Fruit fly (Drosophila melanogaster): ENCODE measurements around the gene GstZ1.

The GstZ1 gene

DNA sequence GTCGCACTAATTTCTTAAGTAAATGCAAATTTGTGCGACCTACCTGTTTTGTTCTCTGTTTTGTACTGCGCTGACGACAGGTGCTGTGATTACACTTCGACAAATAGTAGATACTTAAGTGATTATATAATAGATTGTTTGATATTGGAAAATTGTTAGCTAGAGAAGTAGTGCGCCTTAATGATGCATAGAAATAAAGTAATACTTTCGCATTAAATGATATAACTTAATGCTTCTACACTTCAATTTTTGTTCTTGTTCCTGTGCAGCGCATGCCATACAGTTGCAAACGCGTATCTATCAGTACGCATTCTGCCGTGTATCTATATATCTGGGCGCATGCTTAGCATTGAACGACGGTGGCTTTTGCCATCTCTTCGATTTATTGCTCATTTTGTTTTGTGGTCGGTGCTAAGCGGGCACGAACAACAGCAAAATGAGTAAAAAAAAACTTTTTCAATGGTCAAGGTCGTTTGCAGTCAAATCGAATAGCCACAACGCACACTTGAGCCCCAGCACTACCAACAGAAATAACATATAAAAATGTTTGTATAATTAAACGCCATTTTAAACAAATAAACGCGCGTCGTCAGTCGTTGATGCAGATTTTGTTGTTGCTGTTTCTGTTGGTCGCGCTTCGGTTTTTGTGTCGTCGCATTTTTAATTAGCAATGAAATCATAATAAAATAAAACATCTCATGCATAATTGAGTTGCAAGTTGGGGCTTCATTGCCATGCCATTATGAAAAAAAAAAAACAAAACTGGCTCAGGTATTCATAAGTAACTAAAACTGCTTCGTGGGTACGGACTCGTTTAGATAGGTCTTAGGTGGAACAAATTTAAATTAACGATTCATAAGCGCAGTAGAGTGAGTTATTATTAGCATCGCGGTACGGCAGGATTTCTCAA is 25.7 kb downstream of the GstZ1 start:
- TF ChIP-seq noc (tag; optimal IDR thresholded peaks at IDR 0.05) = peak; percentile 78

DNA sequence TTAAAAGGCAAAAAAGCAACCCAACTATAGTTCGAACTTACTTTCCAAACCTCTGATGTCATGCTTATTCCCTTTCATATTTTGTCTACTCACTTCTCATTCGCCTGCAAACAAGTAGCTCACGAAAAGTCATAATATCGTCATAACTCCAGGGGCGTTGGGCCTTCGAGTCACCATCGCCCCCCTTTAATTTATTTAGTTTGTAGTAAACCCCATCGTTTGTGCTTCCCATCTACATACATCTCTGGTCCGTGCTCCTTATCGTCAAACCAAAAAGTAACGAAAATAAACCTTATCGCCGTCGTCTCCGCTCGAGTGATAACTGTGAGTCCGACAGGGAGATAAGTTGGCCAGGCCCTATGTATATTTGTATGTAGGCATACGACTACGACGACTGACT is 27.4 kb downstream of the GstZ1 start:
- TF ChIP-seq noc (tag; optimal IDR thresholded peaks at IDR 0.05) = peak; percentile 90

DNA sequence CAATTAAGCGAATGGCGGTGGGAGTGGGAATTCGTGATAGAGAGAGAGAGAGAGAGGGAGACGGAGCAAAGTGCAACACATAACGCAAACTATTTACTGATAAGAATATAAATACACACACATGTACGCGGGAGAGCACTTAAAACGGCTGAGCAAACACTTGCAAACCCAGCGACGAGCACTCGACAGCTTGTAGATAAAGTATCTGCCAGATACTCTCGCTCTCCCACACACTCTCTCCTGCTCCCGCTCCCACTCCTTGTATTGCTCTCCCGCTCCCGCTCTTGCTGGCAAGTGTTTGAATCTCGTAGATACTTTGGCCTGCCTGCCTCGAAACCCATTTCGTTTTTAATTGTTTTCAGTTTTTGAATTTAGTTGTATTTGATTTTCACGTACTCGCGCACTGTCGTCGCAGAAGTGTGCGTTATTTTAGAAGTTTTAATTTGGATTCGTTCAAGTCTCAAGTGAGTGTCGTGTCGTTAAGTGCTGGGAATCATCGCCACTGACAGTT is 28.1 kb downstream of the GstZ1 start:
- TF ChIP-seq noc (tag; optimal IDR thresholded peaks at IDR 0.05) = no peak

DNA sequence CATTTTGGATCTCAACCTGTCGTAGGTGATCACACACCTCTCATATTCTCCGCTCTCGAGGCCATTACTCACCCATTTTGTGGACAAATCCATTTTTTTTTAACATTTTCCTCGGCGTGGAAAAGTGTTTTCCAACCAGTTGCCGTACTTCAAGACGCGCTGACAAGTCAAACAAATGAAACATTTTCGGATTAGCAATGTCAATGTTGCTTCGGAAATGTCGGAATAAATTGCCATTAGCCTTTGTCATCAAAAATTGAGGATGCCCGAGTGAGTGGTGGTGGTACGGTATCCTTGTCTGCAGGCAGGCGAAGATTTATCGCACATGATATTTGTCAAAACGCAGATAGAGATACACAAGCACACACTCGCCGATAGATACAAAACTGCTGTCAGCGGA is 29.0 kb downstream of the GstZ1 start:
- no peak for TF ChIP-seq noc (tag; optimal IDR thresholded peaks at IDR 0.05)

DNA sequence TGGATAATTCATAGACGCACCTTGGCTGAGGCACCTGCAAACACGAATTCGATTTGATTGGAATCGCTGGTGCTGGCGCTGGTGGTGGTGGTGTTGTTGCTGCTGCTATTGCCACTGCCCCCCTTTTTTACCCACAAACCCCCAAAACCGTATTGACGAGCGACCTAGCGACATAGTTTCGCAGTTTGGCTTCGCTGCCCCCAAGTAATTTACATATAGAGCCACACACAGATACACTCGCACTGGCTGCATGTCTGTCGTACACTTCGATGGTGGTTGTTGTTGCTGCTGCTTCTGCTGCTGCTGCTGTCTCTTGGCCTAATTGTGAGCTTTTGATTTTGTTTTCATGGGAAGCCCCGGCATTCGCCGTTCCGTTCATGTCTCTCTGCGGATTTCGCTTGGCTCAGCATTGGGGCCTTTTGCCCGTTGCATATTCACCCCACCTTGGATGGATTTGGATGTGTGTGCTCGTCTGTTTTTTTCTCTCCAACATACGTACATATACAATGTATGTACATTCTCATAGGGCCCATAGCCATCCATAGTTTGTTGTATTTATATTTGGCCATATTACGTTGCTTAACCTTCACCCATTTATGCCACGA is 32.2 kb downstream of the GstZ1 start:
- no peak for TF ChIP-seq noc (tag; optimal IDR thresholded peaks at IDR 0.05)

DNA sequence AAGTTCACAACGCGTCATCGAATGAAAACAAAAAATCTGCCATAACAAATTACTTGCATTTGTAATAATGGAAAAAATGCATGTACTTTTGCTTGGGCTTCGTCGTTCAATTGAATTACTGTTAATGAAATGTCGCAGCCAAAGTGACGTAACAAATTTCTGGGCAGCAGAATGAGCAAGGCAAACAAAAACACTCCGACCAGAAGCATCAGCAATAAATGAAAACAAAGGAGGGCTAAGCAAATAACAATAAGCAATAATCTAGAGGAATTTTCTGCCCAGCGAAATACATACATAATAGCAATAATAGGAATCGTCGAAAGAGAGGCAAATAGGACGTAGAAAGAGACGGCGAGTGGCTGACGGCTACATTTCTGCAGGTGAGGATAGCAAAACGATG is 34.0 kb downstream of the GstZ1 start:
- no peak for TF ChIP-seq noc (tag; optimal IDR thresholded peaks at IDR 0.05)

DNA sequence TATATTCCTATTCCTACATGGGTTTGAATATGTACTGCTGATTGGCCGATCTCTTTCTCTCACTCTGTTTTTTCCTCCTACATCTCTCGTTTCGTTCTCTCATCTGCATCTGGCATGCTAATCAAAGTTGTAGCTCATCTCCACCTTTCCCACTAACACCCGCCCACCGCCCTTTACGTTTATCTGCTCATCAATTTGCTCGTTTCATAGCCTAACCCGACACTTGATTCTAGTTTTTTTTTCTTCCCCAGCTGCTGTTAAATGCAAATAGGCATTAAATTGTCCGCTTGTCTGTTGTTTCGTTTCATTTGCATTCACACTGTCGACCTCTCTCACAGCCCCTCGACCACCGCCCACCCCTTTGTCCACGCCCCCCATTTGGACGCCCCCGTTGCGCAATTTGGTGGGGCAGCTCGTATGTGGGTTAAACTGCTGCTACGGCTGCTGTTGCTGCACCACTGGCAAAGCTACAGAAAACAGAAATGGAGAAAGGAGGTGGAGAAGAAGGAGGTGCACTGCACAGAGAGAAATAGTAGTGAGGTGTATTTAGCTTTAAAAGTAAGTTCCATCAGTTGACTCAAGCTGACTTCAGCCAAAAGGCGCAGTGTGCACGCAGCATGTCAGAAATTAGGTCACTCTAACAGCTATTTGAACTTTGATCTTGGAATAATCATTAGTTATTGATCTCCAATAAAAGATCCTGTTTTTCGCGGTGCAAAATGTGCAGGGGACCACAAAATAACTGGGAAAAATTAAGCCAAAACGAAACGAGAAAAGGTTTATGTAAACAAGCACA is 35.7 kb downstream of the GstZ1 start:
- TF ChIP-seq noc (tag; optimal IDR thresholded peaks at IDR 0.05) = no peak

DNA sequence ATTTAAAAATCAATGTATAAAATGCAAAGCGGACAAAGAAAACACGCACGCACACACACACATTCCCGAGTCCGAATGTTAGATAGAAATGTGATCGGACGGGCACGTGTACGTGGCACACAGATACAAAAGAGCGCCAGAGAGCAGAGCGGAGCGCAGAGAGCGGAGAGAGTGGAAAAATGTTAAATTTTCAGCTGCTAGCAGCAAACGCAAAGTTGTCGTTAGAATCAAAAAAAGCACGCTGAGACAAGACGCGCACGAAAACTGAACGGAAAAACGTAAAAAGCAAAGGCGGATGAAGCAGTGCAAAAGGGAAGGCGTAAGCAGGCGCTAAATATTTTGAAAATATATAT is 37.1 kb downstream of the GstZ1 start:
- TF ChIP-seq noc (tag; optimal IDR thresholded peaks at IDR 0.05) = no peak

DNA sequence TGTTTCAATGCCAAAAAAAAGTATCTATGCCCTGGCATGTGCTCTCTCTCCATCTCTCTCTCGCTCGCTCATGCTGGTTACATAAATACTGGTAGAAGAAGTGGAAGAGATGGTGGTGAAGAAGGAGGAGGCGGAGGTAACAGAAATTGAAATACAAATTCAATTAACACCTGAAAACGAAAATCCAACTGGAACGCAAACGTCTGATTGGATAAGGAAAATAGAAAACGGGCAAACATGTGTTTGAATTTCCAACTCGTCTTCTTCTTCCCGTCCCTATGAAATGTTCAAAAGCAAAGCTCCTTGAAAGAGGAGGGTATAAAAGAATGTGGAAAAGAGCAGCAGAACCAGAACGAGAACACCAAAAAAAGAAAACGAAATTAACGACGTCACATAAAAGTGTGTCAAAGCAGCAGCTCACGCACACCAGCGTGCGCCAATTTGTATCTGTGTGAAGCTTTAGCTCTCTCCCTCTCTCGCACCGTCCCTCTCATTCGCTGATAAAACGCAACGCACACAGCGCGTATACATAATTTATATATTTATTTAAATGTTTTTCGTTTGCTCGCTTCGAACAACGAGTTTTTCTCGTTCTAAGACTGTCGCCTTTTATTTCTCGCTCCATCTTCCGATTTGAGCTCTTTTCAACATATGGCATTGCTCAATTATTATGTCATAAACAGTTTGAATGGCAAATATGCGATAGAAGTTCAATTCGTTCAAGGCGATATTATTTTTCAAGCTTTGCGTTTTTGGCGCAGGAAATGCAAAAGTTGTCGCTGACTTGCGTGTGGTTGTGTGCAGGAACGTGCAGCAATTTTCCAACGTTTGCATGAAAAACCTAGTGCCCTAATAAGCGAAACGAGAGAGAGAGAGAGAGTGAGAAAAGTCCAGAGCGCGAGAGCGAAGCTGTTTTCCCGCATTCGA is 37.7 kb downstream of the GstZ1 start:
- no peak for TF ChIP-seq noc (tag; optimal IDR thresholded peaks at IDR 0.05)

DNA sequence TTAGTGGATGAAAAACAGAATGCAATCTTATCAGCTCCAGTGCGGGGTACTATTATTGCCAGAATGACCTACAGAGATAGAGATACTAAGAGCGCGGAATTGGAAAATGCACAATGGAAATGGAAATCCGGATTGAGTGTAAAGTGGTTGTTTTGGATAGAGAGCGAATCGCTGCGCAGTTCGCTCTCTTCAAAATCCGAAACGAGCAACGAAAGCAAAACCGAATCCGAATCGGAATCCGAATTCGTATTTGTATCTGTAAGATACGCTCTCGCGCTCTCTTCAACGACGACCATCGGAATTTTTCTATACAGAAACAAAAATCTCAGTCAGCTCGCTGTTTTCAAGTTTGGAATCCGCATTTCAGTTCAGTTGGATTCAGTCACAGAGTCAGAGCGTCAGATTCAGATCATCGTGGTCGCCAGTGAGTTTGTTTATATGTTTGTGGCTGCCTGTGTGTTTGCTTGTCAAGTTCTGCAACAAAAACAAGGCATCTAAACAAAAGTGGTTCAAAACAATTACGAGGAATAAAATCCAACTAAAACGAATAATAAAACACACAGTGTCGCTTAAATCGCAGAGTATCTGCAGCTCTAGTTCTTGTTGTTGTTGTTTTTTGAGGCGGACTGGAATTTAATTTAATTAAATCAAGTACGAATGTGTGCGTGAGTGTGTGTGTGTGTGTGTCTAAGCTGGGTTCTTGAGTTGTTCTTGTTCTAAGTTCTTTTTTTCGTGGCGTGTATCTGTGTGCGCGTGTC is 38.6 kb downstream of the GstZ1 start, which contains the start of gene ps:
TSS of gene ps (plus strand) at position 364 of the 758 bp plus-strand sequence.
- TF ChIP-seq noc (tag; optimal IDR thresholded peaks at IDR 0.05) = peak; percentile 61

DNA sequence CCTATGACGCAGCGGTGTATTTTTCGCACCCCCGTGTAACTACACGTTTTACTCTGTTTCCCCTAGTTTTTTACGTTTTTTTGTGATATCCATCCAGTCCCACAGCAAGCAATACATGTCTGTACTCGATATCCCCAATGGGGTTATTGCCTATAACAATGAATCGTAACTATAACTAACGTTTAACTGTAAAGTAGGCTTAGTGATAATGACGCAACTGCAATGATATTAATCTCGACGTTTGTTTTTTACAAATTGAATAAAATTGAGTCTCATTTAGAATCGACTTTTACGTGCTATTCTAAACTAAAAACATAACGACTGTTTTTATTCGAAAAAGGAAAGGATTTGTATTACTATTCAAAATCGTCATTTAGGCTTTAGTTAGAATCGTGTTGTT is 39.4 kb downstream of the GstZ1 start:
- no peak for TF ChIP-seq noc (tag; optimal IDR thresholded peaks at IDR 0.05)

DNA sequence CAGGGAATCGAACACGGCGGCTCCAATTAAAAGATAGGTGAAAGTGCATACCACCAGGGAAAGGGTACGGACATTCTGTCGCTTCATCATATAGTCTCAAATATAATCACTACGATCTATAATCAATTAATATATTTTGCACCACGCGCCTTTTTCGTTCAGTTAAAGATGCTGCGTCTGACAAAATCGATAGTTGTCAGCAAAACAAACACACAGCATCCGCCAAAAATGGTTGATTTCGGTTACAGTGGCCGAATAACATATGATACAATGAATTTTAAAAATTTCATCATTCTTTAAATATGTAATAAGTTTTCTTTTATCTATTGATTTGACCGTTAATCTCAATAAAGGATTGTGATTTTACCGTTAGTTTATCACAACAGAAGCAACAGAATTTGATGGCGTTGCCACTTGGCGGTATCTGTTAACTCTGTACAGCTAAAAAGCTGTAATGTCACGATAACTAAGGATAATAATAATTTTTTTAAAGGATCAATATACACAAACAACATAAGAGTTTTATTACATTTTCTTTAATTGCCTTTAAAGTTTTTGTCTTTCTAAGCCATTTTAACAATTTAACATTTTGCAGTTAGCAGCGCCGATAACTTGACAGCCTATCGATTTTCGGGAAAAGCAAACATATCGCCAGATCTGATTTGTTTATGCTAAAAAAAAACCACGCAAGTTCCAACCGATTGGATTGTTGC is 44.3 kb downstream of the GstZ1 start, which contains the start of the genes Task7 and alpha-Man-IIa:
TSS of gene Task7 (minus strand) at position 366 of the 713 bp plus-strand sequence.
TSS of gene alpha-Man-IIa (plus strand) at position 621 of the 713 bp plus-strand sequence.
- no peak for TF ChIP-seq noc (tag; optimal IDR thresholded peaks at IDR 0.05)

DNA sequence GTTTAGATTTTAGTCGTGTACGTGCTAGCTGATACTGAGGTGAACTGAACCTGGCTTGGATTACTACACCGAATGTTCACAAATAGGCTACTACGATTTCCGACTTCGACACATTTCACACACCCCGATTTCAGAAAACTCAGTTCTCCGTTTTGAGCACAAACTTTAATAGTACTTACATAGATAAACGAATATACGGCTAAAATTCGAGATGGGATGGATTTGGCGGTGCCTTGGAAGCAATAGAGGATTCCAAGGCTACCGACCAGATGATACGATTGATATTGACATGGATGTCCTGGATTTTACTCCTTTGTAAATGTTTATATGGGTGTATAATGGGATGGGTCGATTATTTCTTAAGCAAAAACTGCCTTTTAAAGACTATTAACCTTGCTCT is 46.2 kb downstream of the GstZ1 start, which contains the start of gene betaTub85D:
TSS of gene betaTub85D (minus strand) at position 101 of the 400 bp plus-strand sequence.
- no peak for TF ChIP-seq noc (tag; optimal IDR thresholded peaks at IDR 0.05)
